Worm (Caenorhabditis elegans) whole organism, L3 larva: Measurements from ENCODE around the gene math-39.
A peak's percentile ranks its signal among the peaks of the same experiment; 100 is the strongest.

ENCODE experiments used
- ZK546.5 ChIP-seq: sonication (generic microtip); optimal IDR thresholded peaks from 2 replicates; lab custom pipeline; 2017; ENCODE audit warnings: missing biosample characterization, missing genetic modification characterization
- aly-2 ChIP-seq: fragments of 150-350 bp; optimal IDR thresholded peaks from 2 replicates; lab custom pipeline; 2014; ENCODE audit warnings: missing biosample characterization, missing genetic modification characterization
- ama-1 ChIP-seq: fragments of 150-350 bp; optimal IDR thresholded peaks from 2 replicates; lab custom pipeline; 2018
- ceh-82 ChIP-seq: fragments of 150-350 bp; optimal IDR thresholded peaks from 2 replicates; lab custom pipeline; 2014; ENCODE audit warnings: missing biosample characterization, missing genetic modification characterization
- ceh-9 ChIP-seq: sonication (generic microtip); optimal IDR thresholded peaks from 2 replicates; lab custom pipeline; 2018; ENCODE audit warnings: missing biosample characterization, missing genetic modification characterization
- daf-12 ChIP-seq: fragments of 150-350 bp; optimal IDR thresholded peaks from 2 replicates; lab custom pipeline; 2014; ENCODE audit warnings: missing biosample characterization, missing genetic modification reagents, missing genetic modification characterization
- egl-5 ChIP-seq: fragments of 150-350 bp; optimal IDR thresholded peaks from 2 replicates; lab custom pipeline; 2017; ENCODE audit warnings: missing biosample characterization, missing genetic modification reagents, missing genetic modification characterization, inconsistent platforms
- elt-1 ChIP-seq: fragments of 150-350 bp; optimal IDR thresholded peaks from 2 replicates; lab custom pipeline; 2014; ENCODE audit warnings: missing biosample characterization, missing genetic modification characterization
- elt-2 ChIP-seq: sonication (generic microtip); optimal IDR thresholded peaks from 2 replicates; lab custom pipeline; 2016; ENCODE audit warnings: missing genetic modification reagents, mild to moderate bottlenecking, missing genetic modification characterization, missing compliant biosample characterization
- eor-1 ChIP-seq, 2 experiments: fragments of 150-350 bp; optimal IDR thresholded peaks; 2 replicates each; lab custom pipeline; 2014 to 2018; ENCODE audit warnings: missing biosample characterization in 2 of 2, missing genetic modification characterization in 2 of 2
- fkh-10 ChIP-seq: sonication (generic microtip); optimal IDR thresholded peaks from 2 replicates; lab custom pipeline; 2017; ENCODE audit warnings: missing biosample characterization, missing genetic modification reagents, missing genetic modification characterization
- fkh-2 ChIP-seq: fragments of 150-350 bp; optimal IDR thresholded peaks from 2 replicates; lab custom pipeline; 2014; ENCODE audit warnings: missing biosample characterization, missing genetic modification reagents, missing genetic modification characterization
- hmg-11 ChIP-seq: sonication (generic microtip); optimal IDR thresholded peaks from 2 replicates; lab custom pipeline; 2016; ENCODE audit warnings: missing genetic modification characterization, missing compliant biosample characterization
- lin-15B ChIP-seq: fragments of 150-350 bp; optimal IDR thresholded peaks from 2 replicates; lab custom pipeline; 2014; ENCODE audit warnings: missing biosample characterization, missing genetic modification characterization
- lsy-12 ChIP-seq: sonication (generic microtip); optimal IDR thresholded peaks from 2 replicates; lab custom pipeline; 2016; ENCODE audit warnings: mild to moderate bottlenecking, missing genetic modification characterization, missing compliant biosample characterization
- mdl-1 ChIP-seq: fragments of 150-350 bp; optimal IDR thresholded peaks from 2 replicates; lab custom pipeline; 2014; ENCODE audit warnings: missing biosample characterization, missing genetic modification characterization
- mml-1 ChIP-seq: fragments of 150-350 bp; sonication (generic microtip); optimal IDR thresholded peaks from 3 replicates; lab custom pipeline; 2014; ENCODE audit warnings: missing biosample characterization, missing genetic modification characterization
- nfya-1 ChIP-seq: sonication (generic microtip); optimal IDR thresholded peaks from 2 replicates; lab custom pipeline; 2017; ENCODE audit warnings: missing genetic modification characterization, mild to moderate bottlenecking, missing compliant biosample characterization, antibody characterized with exemption, moderate library complexity; ENCODE audit not compliant: insufficient read depth
- nhr-11 ChIP-seq: fragments of 150-350 bp; optimal IDR thresholded peaks from 2 replicates; lab custom pipeline; 2014; ENCODE audit warnings: missing biosample characterization, missing genetic modification characterization
- nhr-12 ChIP-seq: fragments of 150-350 bp; optimal IDR thresholded peaks from 2 replicates; lab custom pipeline; 2014; ENCODE audit warnings: missing biosample characterization, missing genetic modification characterization
- nhr-23 ChIP-seq: fragments of 150-350 bp; optimal IDR thresholded peaks from 2 replicates; lab custom pipeline; 2014; ENCODE audit warnings: missing biosample characterization, missing genetic modification reagents, missing genetic modification characterization
- nhr-237 ChIP-seq: fragments of 150-350 bp; optimal IDR thresholded peaks from 2 replicates; lab custom pipeline; 2014; ENCODE audit warnings: missing biosample characterization, missing genetic modification characterization
- nhr-25 ChIP-seq: sonication (generic microtip); optimal IDR thresholded peaks from 2 replicates; lab custom pipeline; 2017; ENCODE audit warnings: missing biosample characterization, missing genetic modification characterization
- nhr-28 ChIP-seq: fragments of 150-350 bp; optimal IDR thresholded peaks from 2 replicates; lab custom pipeline; 2014; ENCODE audit warnings: missing biosample characterization, missing genetic modification characterization
- nhr-67 ChIP-seq: fragments of 150-350 bp; optimal IDR thresholded peaks from 2 replicates; lab custom pipeline; 2014; ENCODE audit warnings: missing biosample characterization, missing genetic modification characterization
- nhr-77 ChIP-seq: fragments of 150-350 bp; optimal IDR thresholded peaks from 2 replicates; lab custom pipeline; 2014; ENCODE audit warnings: missing biosample characterization, missing genetic modification characterization
- pqm-1 ChIP-seq: fragments of 150-350 bp; optimal IDR thresholded peaks from 2 replicates; lab custom pipeline; 2017; ENCODE audit warnings: missing biosample characterization, missing genetic modification characterization, inconsistent platforms
- skn-1 ChIP-seq: fragments of 150-350 bp; optimal IDR thresholded peaks from 2 replicates; lab custom pipeline; 2014; ENCODE audit warnings: missing biosample characterization, missing genetic modification characterization
- tbx-2 ChIP-seq: sonication (generic microtip); optimal IDR thresholded peaks from 2 replicates; lab custom pipeline; 2016; ENCODE audit warnings: mild to moderate bottlenecking, missing genetic modification characterization, missing compliant biosample characterization
- unc-62 ChIP-seq: fragments of 150-350 bp; sonication (generic microtip); optimal IDR thresholded peaks from 4 replicates; lab custom pipeline; 2014; ENCODE audit warnings: missing biosample characterization, missing genetic modification reagents, missing genetic modification characterization
- zag-1 ChIP-seq: fragments of 150-350 bp; optimal IDR thresholded peaks from 2 replicates; lab custom pipeline; 2014; ENCODE audit warnings: missing biosample characterization, missing genetic modification characterization
- ztf-11 ChIP-seq: fragments of 150-350 bp; optimal IDR thresholded peaks from 2 replicates; lab custom pipeline; 2014; ENCODE audit warnings: missing biosample characterization, missing genetic modification characterization
- ztf-4 ChIP-seq: fragments of 150-350 bp; optimal IDR thresholded peaks from 2 replicates; lab custom pipeline; 2014; ENCODE audit warnings: missing biosample characterization, missing genetic modification characterization

math-39 gene

DNA sequence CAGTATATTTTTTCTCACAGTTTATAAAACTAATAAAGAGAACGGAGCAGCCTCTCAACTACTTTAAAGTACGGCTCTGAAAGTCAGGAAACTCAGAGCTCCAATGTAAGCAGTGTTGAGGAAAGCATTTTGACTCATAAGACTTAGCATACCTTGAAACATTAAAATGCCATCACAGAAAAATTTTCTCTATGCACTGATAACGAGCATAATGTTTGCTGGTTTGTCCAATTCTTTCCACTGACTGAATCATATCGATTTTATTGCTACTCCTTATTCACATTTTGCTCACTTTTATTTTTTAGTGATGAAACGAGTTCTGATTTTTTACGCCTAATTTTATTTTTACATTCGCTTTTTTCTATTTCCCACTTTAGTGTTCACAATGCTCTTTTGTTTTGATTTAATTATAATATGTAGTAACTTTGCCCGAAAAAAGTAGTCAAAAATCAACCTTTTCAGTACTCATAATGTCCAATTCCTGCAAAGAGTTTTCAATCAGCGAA, at the start of gene math-39:
TSS of gene math-39 (plus strand) at position 456 of the 506 bp plus-strand sequence.
- TF ChIP-seq elt-2 (tag; lab: Kevin White, UChicago) (peak; percentile 51), nhr-67 (tag; lab: Kevin White, UChicago) (no peak), unc-62 (no peak), ztf-11 (no peak)

- TF ChIP-seq nhr-23 (tag; lab: Kevin White, UChicago) (no peak), elt-2 (tag; lab: Kevin White, UChicago) (peak; percentile 12)
- TF ChIP-seq, all 47 proteins: peak for 1
Measured at ce11 chrII:1782474-1782873, 49.7 kb upstream of the math-39 start, which contains the start of gene math-4. Gene math-4, minus strand, starts transcription at chrII:1782574.

- no peak for TF ChIP-seq tbx-2
- no peak for TF ChIP-seq ZK546.5 (tag; lab: Kevin White, UChicago)
- TF ChIP-seq nhr-67 (tag; lab: Kevin White, UChicago), result no peak
- no peak for TF ChIP-seq nhr-12 (tag; lab: Kevin White, UChicago)
- no peak for TF ChIP-seq mdl-1
- no peak for TF ChIP-seq fkh-10 (GFP tag; lab: Kevin White, UChicago)
- no peak for TF ChIP-seq lin-15B
- no peak for TF ChIP-seq elt-2 (tag; lab: Kevin White, UChicago)
- TF ChIP-seq nhr-11 (tag; lab: Kevin White, UChicago), result no peak
- TF ChIP-seq egl-5 (tag; lab: Kevin White, UChicago), result no peak
- TF ChIP-seq ztf-4 (tag; lab: Kevin White, UChicago), result no peak
- TF ChIP-seq ztf-11, result no peak
- no peak for TF ChIP-seq nfya-1 (tag; lab: Kevin White, UChicago)
- TF ChIP-seq ceh-82 (tag; lab: Kevin White, UChicago), result no peak
- no peak for TF ChIP-seq skn-1 (tag; lab: Kevin White, UChicago)
- no peak for TF ChIP-seq eor-1 (tag; optimal IDR thresholded peaks at IDR 0.05; lab: Kevin White, UChicago)
- no peak for TF ChIP-seq daf-12 (tag; lab: Kevin White, UChicago)
- TF ChIP-seq ama-1, result no peak
- TF ChIP-seq zag-1, result no peak
- no peak for TF ChIP-seq aly-2 (tag; lab: Kevin White, UChicago)
- TF ChIP-seq, all 47 proteins: peak for 0
Measured at ce11 chrII:1784799-1785198, 47.3 kb upstream of the math-39 start, which contains the start of gene C08F1.11. Gene C08F1.11, minus strand, starts transcription at chrII:1784899.

DNA sequence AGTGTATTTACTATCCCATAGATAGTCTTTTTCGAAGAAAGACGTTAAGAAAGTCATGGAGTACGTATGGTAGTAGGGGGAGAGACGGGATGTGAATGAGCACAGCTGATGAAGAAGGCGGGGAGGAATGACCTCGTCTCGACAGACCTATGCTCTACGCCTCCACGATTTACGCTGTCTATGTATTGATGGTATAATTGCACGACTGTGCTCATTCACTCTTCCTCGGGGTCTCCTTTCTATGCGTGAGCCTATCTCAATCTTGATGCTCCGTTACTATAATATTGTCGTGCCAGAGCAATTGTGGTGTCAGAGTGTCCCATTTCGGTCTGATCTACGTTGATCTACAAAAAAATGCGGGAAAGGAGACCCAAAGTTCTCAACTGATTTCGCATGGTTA, 45.9 kb upstream of the math-39 start, which contains the start of gene C08F1.10:
TSS of gene C08F1.10 (minus strand) at position 101 of the 400 bp plus-strand sequence.
- TF ChIP-seq ama-1 (no peak), lsy-12 (tag; lab: Kevin White, UChicago) (no peak), nhr-77 (tag; lab: Kevin White, UChicago) (no peak)

ce11 chrII:1787208-1787607, 44.9 kb upstream of the math-39 start:
- TF ChIP-seq mml-1 (tag; lab: Kevin White, UChicago) (no peak), skn-1 (tag; lab: Kevin White, UChicago) (no peak), nhr-237 (tag; lab: Kevin White, UChicago) (no peak), nhr-25 (tag; lab: Kevin White, UChicago) (no peak), lsy-12 (tag; lab: Kevin White, UChicago) (no peak), elt-1 (tag; lab: Kevin White, UChicago) (no peak), daf-12 (tag; lab: Kevin White, UChicago) (no peak), pqm-1 (tag; lab: Kevin White, UChicago) (no peak)
- TF ChIP-seq, all 47 proteins: peak for 0

- no peak for TF ChIP-seq mdl-1
- TF ChIP-seq hmg-11 (tag; lab: Kevin White, UChicago), result no peak
- no peak for TF ChIP-seq lin-15B
- TF ChIP-seq fkh-2 (tag; lab: Kevin White, UChicago), result no peak
- TF ChIP-seq pqm-1 (tag; lab: Kevin White, UChicago), result no peak
- TF ChIP-seq zag-1, result no peak
- TF ChIP-seq egl-5 (tag; lab: Kevin White, UChicago), result no peak
- no peak for TF ChIP-seq ceh-9 (tag; lab: Kevin White, UChicago)
- TF ChIP-seq fkh-10 (GFP tag; lab: Kevin White, UChicago), result no peak
- no peak for TF ChIP-seq unc-62
- TF ChIP-seq nhr-67 (tag; lab: Kevin White, UChicago), result no peak
- TF ChIP-seq nhr-28 (tag; lab: Kevin White, UChicago), result no peak
Measured at ce11 chrII:1788087-1788486, 44.1 kb upstream of the math-39 start, which contains the start of the genes C08F1.6 and fbxb-13. Gene C08F1.6, minus strand, starts transcription at chrII:1788187. Gene fbxb-13, plus strand, starts transcription at chrII:1788277.
